Fruit fly (Drosophila melanogaster) whole organism, embryonic: ENCODE measurements around the gene CG10343.

Experiments
- CG17802 ChIP-seq: fragments of 200-800 bp; sonication (Bioruptor generic); optimal IDR thresholded peaks from 2 replicates; lab custom pipeline; 2018; ENCODE audit warnings: missing biosample characterization, mild to moderate bottlenecking, missing genetic modification characterization, moderate library complexity
- CG17829 ChIP-seq: fragments of 200-800 bp; optimal IDR thresholded peaks from 2 replicates; lab custom pipeline; 2019; ENCODE audit warnings: missing biosample characterization, mild to moderate bottlenecking, missing genetic modification characterization, moderate library complexity
- CG7928 ChIP-seq: fragments of 200-800 bp; sonication (Bioruptor generic); optimal IDR thresholded peaks from 2 replicates; lab custom pipeline; 2017; ENCODE audit warnings: missing biosample characterization, mild to moderate bottlenecking, missing genetic modification characterization
- CG8290 ChIP-seq, 3 experiments: fragments of 200-800 bp; sonication (Bioruptor generic); optimal IDR thresholded peaks; 2 replicates each; lab custom pipeline; 2016 to 2019; ENCODE audit warnings: missing biosample characterization in 3 of 3, missing genetic modification characterization in 3 of 3, mild to moderate bottlenecking in 2 of 3, moderate library complexity in 1 of 3
- CoRest ChIP-seq: fragments of 200-800 bp; sonication (Bioruptor generic); optimal IDR thresholded peaks from 3 replicates; lab custom pipeline; 2018; ENCODE audit warnings: missing biosample characterization, mild to moderate bottlenecking, missing genetic modification characterization, moderate library complexity
- Xrp1 ChIP-seq: fragments of 200-800 bp; sonication (Bioruptor generic); IDR thresholded peaks from 2 replicates; pipeline ENCODE4 v1.3.6; 2022; ENCODE audit warnings: missing biosample characterization, missing genetic modification characterization
- eyg ChIP-seq: fragments of 200-800 bp; sonication (Bioruptor generic); optimal IDR thresholded peaks from 3 replicates; lab custom pipeline; 2016; ENCODE audit warnings: missing biosample characterization, missing genetic modification characterization
- tio ChIP-seq: fragments of 200-800 bp; sonication (Bioruptor generic); optimal IDR thresholded peaks from 2 replicates; lab custom pipeline; 2017; ENCODE audit warnings: missing biosample characterization, missing genetic modification characterization, inconsistent platforms

dm6 chr2L:18673185-18673584, 30.1 kb upstream of the CG10343 start, which contains the start of gene CG43339:
- TF ChIP-seq CG7928 (no peak), eyg (GFP tag; lab: Kevin White, UChicago) (no peak), Xrp1 (GFP tag; lab: Robert Waterston, UW) (no peak), CG8290 (GFP tag; optimal IDR thresholded peaks at IDR 0.05; lab: Kevin White, UChicago) (no peak), CG8290 (tag; optimal IDR thresholded peaks at IDR 0.05; lab: Kevin White, UChicago) (no peak), tio (no peak), CoRest (tag; lab: Kevin White, UChicago) (no peak), CG17829 (tag; lab: Kevin White, UChicago) (no peak), CG17802 (no peak)
